Fruit fly (Drosophila melanogaster): ENCODE results near the gene Pfdn5.

The Pfdn5 gene

DNA sequence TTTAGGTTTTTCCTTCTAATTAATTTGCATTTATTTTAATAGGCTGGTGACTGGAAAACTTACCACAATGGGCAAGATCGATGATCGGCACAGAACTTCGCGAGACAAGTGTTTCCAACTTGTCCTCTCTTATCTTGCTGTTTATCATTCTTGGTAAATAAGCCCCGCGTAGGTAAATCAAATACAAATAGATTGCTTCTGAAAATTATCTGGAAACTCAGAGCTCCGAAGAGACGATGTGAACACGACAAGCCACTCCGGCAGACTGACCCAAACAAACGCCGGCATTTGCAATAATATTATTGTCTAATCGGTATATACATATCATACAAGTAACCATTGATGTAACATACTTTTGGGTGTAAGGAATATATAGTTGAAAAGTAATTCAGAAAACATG is 43.5 kb downstream of the Pfdn5 start, which contains the start of gene CG33099 (continued):
- TF ChIP-seq Atf-2 (GFP tag; optimal IDR thresholded peaks at IDR 0.05) = no peak
- no peak for TF ChIP-seq CG10431 (GFP tag; optimal IDR thresholded peaks at IDR 0.05)
- TF ChIP-seq br (optimal IDR thresholded peaks at IDR 0.05) = no peak
- no peak for TF ChIP-seq CG11723 (GFP tag; optimal IDR thresholded peaks at IDR 0.05)
- no peak for TF ChIP-seq Scr (GFP tag; IDR thresholded peaks at IDR 0.05; ENCODE audit: partially characterized antibody)
- no peak for TF ChIP-seq CG2889 (GFP tag; IDR thresholded peaks at IDR 0.05)
- TF ChIP-seq Hr39 (optimal IDR thresholded peaks at IDR 0.05) = no peak
- TF ChIP-seq zen2 (GFP tag; IDR thresholded peaks at IDR 0.05; ENCODE audit: partially characterized antibody) = no peak
- peak; percentile 72 for TF ChIP-seq CG7987 (GFP tag; optimal IDR thresholded peaks at IDR 0.05)
- no peak for TF ChIP-seq en (GFP tag; optimal IDR thresholded peaks at IDR 0.05)
- no peak for TF ChIP-seq CG7928 (GFP tag; optimal IDR thresholded peaks at IDR 0.05)
- TF ChIP-seq CG13894 (tag; optimal IDR thresholded peaks at IDR 0.05) = peak; percentile 23
- TF ChIP-seq Poxn (GFP tag; IDR thresholded peaks at IDR 0.05) = no peak
- no peak for TF ChIP-seq Doc3 (GFP tag; IDR thresholded peaks at IDR 0.05; ENCODE audit: partially characterized antibody)
- TF ChIP-seq Deaf1 (tag; optimal IDR thresholded peaks at IDR 0.05) = peak; percentile 39
- TF ChIP-seq cwo (GFP tag; optimal IDR thresholded peaks at IDR 0.05) = no peak
- peak; percentile 68 for TF ChIP-seq kni (GFP tag; optimal IDR thresholded peaks at IDR 0.05)
- no peak for TF ChIP-seq Sox102F (GFP tag; optimal IDR thresholded peaks at IDR 0.05)
- TF ChIP-seq NC2α (GFP tag; optimal IDR thresholded peaks at IDR 0.05) = peak; percentile 19
- no peak for TF ChIP-seq CG9932 (GFP tag; IDR thresholded peaks at IDR 0.05)
- no peak for TF ChIP-seq CG1647 (GFP tag; optimal IDR thresholded peaks at IDR 0.05)
- no peak for TF ChIP-seq CG14667 (GFP tag; IDR thresholded peaks at IDR 0.05)
- TF ChIP-seq CG30403 (GFP tag; optimal IDR thresholded peaks at IDR 0.05) = no peak
- peak; percentile 54 for TF ChIP-seq gro (GFP tag; optimal IDR thresholded peaks at IDR 0.05)
- no peak for TF ChIP-seq fru (optimal IDR thresholded peaks at IDR 0.05)
- TF ChIP-seq nerfin-1 (tag; optimal IDR thresholded peaks at IDR 0.05) = no peak
- TF ChIP-seq CG5180 (GFP tag; optimal IDR thresholded peaks at IDR 0.05) = peak; percentile 56
- TF ChIP-seq H2.0 (GFP tag; IDR thresholded peaks at IDR 0.05) = no peak
- TF ChIP-seq CG17361 (GFP tag; IDR thresholded peaks at IDR 0.05) = no peak
- no peak for TF ChIP-seq CG34224 (GFP tag; IDR thresholded peaks at IDR 0.05; ENCODE audit: partially characterized antibody)
- peak; percentile 55 for TF ChIP-seq CG17359 (tag; optimal IDR thresholded peaks at IDR 0.05)
- 0 out of 2 replicates have a peak, but pooled peaks have one; percentile 24 for TF ChIP-seq aop (GFP tag; IDR thresholded peaks at IDR 0.05)
- TF ChIP-seq B-H1 (GFP tag; IDR thresholded peaks at IDR 0.05) = no peak; the same call in 2 of the 3 replicates
- peak; percentile 34; the same call in 1 of the 3 replicates for TF ChIP-seq Dbx (GFP tag; IDR thresholded peaks at IDR 0.05)
- TF ChIP-seq CG2129 (GFP tag; IDR thresholded peaks at IDR 0.05; ENCODE audit: partially characterized antibody) = no peak

- TF ChIP-seq amos (GFP tag; IDR thresholded peaks at IDR 0.05; ENCODE audit: partially characterized antibody) (peak; percentile 33; the same call in 1 of the 2 replicates), Atf6 (GFP tag; IDR thresholded peaks at IDR 0.05) (no peak), CG11456 (GFP tag; IDR thresholded peaks at IDR 0.05) (no peak), toy (GFP tag; IDR thresholded peaks at IDR 0.05) (no peak), CTCF (GFP tag; optimal IDR thresholded peaks at IDR 0.05) (peak; percentile 9), CG2202 (tag; optimal IDR thresholded peaks at IDR 0.05) (no peak), fru (optimal IDR thresholded peaks at IDR 0.05) (no peak), Nf-YB (GFP tag; optimal IDR thresholded peaks at IDR 0.05) (peak; percentile 14), ap (GFP tag; IDR thresholded peaks at IDR 0.05) (no peak), bsh (GFP tag; optimal IDR thresholded peaks at IDR 0.05) (peak in 1 of 2 experiments; percentile 2), HmgZ (tag; optimal IDR thresholded peaks at IDR 0.05) (peak; percentile 3), CG13424 (tag; optimal IDR thresholded peaks at IDR 0.05) (peak; percentile 7), Ets65A (GFP tag) (no peak), CG4328 (GFP tag; optimal IDR thresholded peaks at IDR 0.05) (no peak), cas (GFP tag; IDR thresholded peaks at IDR 0.05) (no peak), CG14860 (GFP tag; IDR thresholded peaks at IDR 0.05; ENCODE audit: partially characterized antibody) (no peak), Hr78 (GFP tag; optimal IDR thresholded peaks at IDR 0.05) (peak in 1 of 2 experiments; percentile 65), grn (GFP tag; optimal IDR thresholded peaks at IDR 0.05) (peak; percentile 74)
These were observed 45.0 kb downstream of the Pfdn5 start, which contains the start of gene CG33093 for dm6 chr3R:22531801-22532200. Gene CG33093 (minus strand): TSS chr3R:22531922.

Measured in whole organism, embryonic.